Worm (Caenorhabditis elegans) whole organism, L4 larva: ENCODE data around the gene hnd-1.
A peak's percentile ranks its signal among the peaks of the same experiment; 100 is the strongest.

Experiments
- R02D3.7 ChIP-seq: fragments of 150-350 bp; sonication (generic microtip); optimal IDR thresholded peaks from 3 replicates; lab custom pipeline; 2014; ENCODE audit warnings: missing biosample characterization, missing genetic modification characterization
- aha-1 ChIP-seq: fragments of 150-350 bp; peaks from one replicate; lab custom pipeline; 2014; ENCODE audit warnings: missing biosample characterization, missing genetic modification characterization
- ceh-28 ChIP-seq: fragments of 150-350 bp; optimal IDR thresholded peaks from 2 replicates; lab custom pipeline; 2014; ENCODE audit warnings: missing biosample characterization, missing genetic modification reagents, missing genetic modification characterization
- ceh-82 ChIP-seq: sonication (generic microtip); optimal IDR thresholded peaks from 2 replicates; lab custom pipeline; 2017; ENCODE audit warnings: missing biosample characterization, missing genetic modification characterization
- daf-16 ChIP-seq, 3 experiments: sonication (generic microtip); optimal IDR thresholded peaks; 2 replicates each; lab custom pipeline; 2016 to 2017; ENCODE audit warnings: missing genetic modification characterization in 3 of 3, missing genetic modification reagents in 3 of 3, mild to moderate bottlenecking in 2 of 3, missing compliant biosample characterization in 2 of 3, missing biosample characterization in 1 of 3, moderate library complexity in 1 of 3
- daf-8 ChIP-seq: fragments of 200-800 bp; sonication (Bioruptor generic); IDR thresholded peaks from 2 replicates; pipeline ENCODE4 v1.3.6; 2022; ENCODE audit warnings: missing genetic modification characterization, missing compliant biosample characterization
- dmd-6 ChIP-seq: fragments of 200-800 bp; sonication (Bioruptor generic); IDR thresholded peaks from 2 replicates; pipeline ENCODE4 v1.3.6; 2022; ENCODE audit warnings: missing genetic modification reagents, missing genetic modification characterization, missing compliant biosample characterization
- duxl-1 ChIP-seq: sonication (generic microtip); optimal IDR thresholded peaks from 2 replicates; lab custom pipeline; 2016; ENCODE audit warnings: mild to moderate bottlenecking, missing genetic modification characterization, moderate library complexity, missing compliant biosample characterization; ENCODE audit not compliant: poor library complexity
- dve-1 ChIP-seq: sonication (generic microtip); optimal IDR thresholded peaks from 2 replicates; lab custom pipeline; 2017; ENCODE audit warnings: antibody characterized with exemption, mild to moderate bottlenecking, missing genetic modification characterization, missing compliant biosample characterization; ENCODE audit not compliant: insufficient read depth
- egl-27 ChIP-seq: sonication (generic microtip); optimal IDR thresholded peaks from 3 replicates; lab custom pipeline; 2017; ENCODE audit warnings: missing biosample characterization, missing genetic modification reagents, missing genetic modification characterization
- fkh-10 ChIP-seq: fragments of 150-350 bp; optimal IDR thresholded peaks from 2 replicates; lab custom pipeline; 2014; ENCODE audit warnings: missing biosample characterization, missing genetic modification reagents, missing genetic modification characterization
- hlh-11 ChIP-seq: fragments of 200-800 bp; sonication (Bioruptor generic); optimal IDR thresholded peaks from 2 replicates; lab custom pipeline; 2018; ENCODE audit warnings: mild to moderate bottlenecking, missing genetic modification characterization, missing compliant biosample characterization
- hlh-30 ChIP-seq: sonication (generic microtip); optimal IDR thresholded peaks from 2 replicates; lab custom pipeline; 2017; ENCODE audit warnings: antibody characterized with exemption, mild to moderate bottlenecking, missing genetic modification characterization, missing compliant biosample characterization; ENCODE audit not compliant: insufficient read depth
- hmg-1.1 ChIP-seq: fragments of 200-800 bp; sonication (Bioruptor generic); IDR thresholded peaks from 2 replicates; pipeline ENCODE4 v1.3.6; 2022; ENCODE audit warnings: missing genetic modification reagents, missing genetic modification characterization, missing compliant biosample characterization
- jun-1 ChIP-seq: fragments of 150-350 bp; optimal IDR thresholded peaks from 2 replicates; lab custom pipeline; 2014; ENCODE audit warnings: missing biosample characterization, missing genetic modification reagents, missing genetic modification characterization
- lin-13 ChIP-seq: fragments of 150-350 bp; optimal IDR thresholded peaks from 2 replicates; lab custom pipeline; 2014; ENCODE audit warnings: missing biosample characterization, missing genetic modification reagents, missing genetic modification characterization
- lin-29 ChIP-seq: fragments of 200-800 bp; sonication (Bioruptor generic); IDR thresholded peaks from 2 replicates; pipeline ENCODE4 v1.3.6; 2022; ENCODE audit warnings: missing genetic modification reagents, missing genetic modification characterization, missing compliant biosample characterization
- lin-39 ChIP-seq: fragments of 150-350 bp; optimal IDR thresholded peaks from 2 replicates; lab custom pipeline; 2014; ENCODE audit warnings: missing biosample characterization, missing genetic modification reagents, missing genetic modification characterization
- lsy-2 ChIP-seq, 2 experiments: fragments of 150-350 bp in 1 of 2; sonication (generic microtip) in 1 of 2; optimal IDR thresholded peaks; 2 replicates each; lab custom pipeline; 2014 to 2017; ENCODE audit warnings: missing biosample characterization in 2 of 2, missing genetic modification characterization in 2 of 2
- mdl-1 ChIP-seq, 2 experiments: fragments of 150-350 bp in 1 of 2; sonication (generic microtip) in 1 of 2; optimal IDR thresholded peaks; 2 replicates each; lab custom pipeline; 2014 to 2017; ENCODE audit warnings: missing biosample characterization in 2 of 2, missing genetic modification characterization in 2 of 2
- mep-1 ChIP-seq: fragments of 150-350 bp; sonication (generic microtip); optimal IDR thresholded peaks from 3 replicates; lab custom pipeline; 2014; ENCODE audit warnings: missing biosample characterization, missing genetic modification characterization
- mes-2 ChIP-seq: sonication (generic microtip); optimal IDR thresholded peaks from 2 replicates; lab custom pipeline; 2016; ENCODE audit warnings: missing genotype, mild to moderate bottlenecking, missing genetic modification characterization, missing compliant biosample characterization; ENCODE audit not compliant: poor library complexity, severe bottlenecking
- mxl-3 ChIP-seq: fragments of 200-800 bp; sonication (Bioruptor generic); optimal IDR thresholded peaks from 2 replicates; lab custom pipeline; 2018; ENCODE audit warnings: mild to moderate bottlenecking, missing genetic modification characterization, missing compliant biosample characterization
- nhr-10 ChIP-seq: fragments of 150-350 bp; optimal IDR thresholded peaks from 2 replicates; lab custom pipeline; 2014; ENCODE audit warnings: missing biosample characterization, missing genetic modification characterization
- nhr-28 ChIP-seq: fragments of 150-350 bp; optimal IDR thresholded peaks from 2 replicates; lab custom pipeline; 2014; ENCODE audit warnings: missing biosample characterization, missing genetic modification characterization
- nhr-41 ChIP-seq: fragments of 200-800 bp; sonication (Bioruptor generic); IDR thresholded peaks from 2 replicates; pipeline ENCODE4 v1.3.6; 2022; ENCODE audit warnings: missing genetic modification reagents, missing genetic modification characterization, missing compliant biosample characterization
- nhr-48 ChIP-seq: sonication (generic microtip); optimal IDR thresholded peaks from 2 replicates; lab custom pipeline; 2016; ENCODE audit warnings: mild to moderate bottlenecking, missing genetic modification characterization, missing compliant biosample characterization
- nhr-76 ChIP-seq: fragments of 150-350 bp; optimal IDR thresholded peaks from 2 replicates; lab custom pipeline; 2014; ENCODE audit warnings: missing biosample characterization, missing genetic modification characterization
- nhr-77 ChIP-seq: fragments of 150-350 bp; optimal IDR thresholded peaks from 2 replicates; lab custom pipeline; 2014; ENCODE audit warnings: missing biosample characterization, missing genetic modification characterization
- php-3 ChIP-seq: fragments of 200-800 bp; sonication (Bioruptor generic); IDR thresholded peaks from 2 replicates; pipeline ENCODE4 v1.3.6; 2022; ENCODE audit warnings: missing genetic modification reagents, missing genetic modification characterization, missing compliant biosample characterization
- pqm-1 ChIP-seq: sonication (generic microtip); optimal IDR thresholded peaks from 2 replicates; lab custom pipeline; 2017; ENCODE audit warnings: missing biosample characterization, missing genetic modification characterization
- sdz-12 ChIP-seq: fragments of 200-800 bp; sonication (Bioruptor generic); optimal IDR thresholded peaks from 2 replicates; lab custom pipeline; 2018; ENCODE audit warnings: mild to moderate bottlenecking, missing genetic modification characterization, missing compliant biosample characterization
- set-16 ChIP-seq: fragments of 200-800 bp; sonication (Bioruptor generic); IDR thresholded peaks from 2 replicates; pipeline ENCODE4 v1.3.6; 2022; ENCODE audit warnings: missing genetic modification reagents, missing genetic modification characterization, missing compliant biosample characterization
- snpc-4 ChIP-seq: fragments of 150-350 bp; optimal IDR thresholded peaks from 2 replicates; lab custom pipeline; 2014; ENCODE audit warnings: missing biosample characterization, missing genetic modification characterization
- spr-1 ChIP-seq: sonication (generic microtip); optimal IDR thresholded peaks from 2 replicates; lab custom pipeline; 2016; ENCODE audit warnings: mild to moderate bottlenecking, missing genetic modification characterization, missing compliant biosample characterization
- spr-3 ChIP-seq: fragments of 200-800 bp; sonication (Bioruptor generic); optimal IDR thresholded peaks from 2 replicates; lab custom pipeline; 2018; ENCODE audit warnings: mild to moderate bottlenecking, missing genetic modification characterization, missing compliant biosample characterization
- tra-1 ChIP-seq: fragments of 200-800 bp; sonication (Bioruptor generic); IDR thresholded peaks from 2 replicates; pipeline ENCODE4 v1.3.6; 2022; ENCODE audit warnings: missing genetic modification reagents, missing genetic modification characterization, missing compliant biosample characterization
- unc-130 ChIP-seq: sonication (generic microtip); optimal IDR thresholded peaks from 2 replicates; lab custom pipeline; 2016; ENCODE audit warnings: missing genetic modification reagents, missing genetic modification characterization, missing compliant biosample characterization
- unc-62 ChIP-seq, 3 experiments: fragments of 150-350 bp in 1 of 3; sonication (generic microtip); optimal IDR thresholded peaks in 2 of 3; peaks in 1 of 3; 1 replicate in 1 of 3; 2 replicates in 2 of 3; lab custom pipeline; 2014 to 2017; ENCODE audit warnings: missing biosample characterization in 3 of 3, missing genetic modification characterization in 3 of 3, missing genetic modification reagents in 3 of 3, missing genotype in 1 of 3
- zag-1 ChIP-seq: fragments of 150-350 bp; optimal IDR thresholded peaks from 2 replicates; lab custom pipeline; 2014; ENCODE audit warnings: missing biosample characterization, missing genetic modification characterization
- zip-11 ChIP-seq: fragments of 200-800 bp; sonication (Bioruptor generic); IDR thresholded peaks from 2 replicates; pipeline ENCODE4 v1.3.6; 2022; ENCODE audit warnings: missing genetic modification characterization, missing compliant biosample characterization
- zip-2 ChIP-seq: fragments of 150-350 bp; optimal IDR thresholded peaks from 2 replicates; lab custom pipeline; 2014; ENCODE audit warnings: missing biosample characterization, missing genetic modification characterization
- ztf-11 ChIP-seq: fragments of 150-350 bp; optimal IDR thresholded peaks from 2 replicates; lab custom pipeline; 2014; ENCODE audit warnings: missing biosample characterization, missing genetic modification characterization

hnd-1 gene

DNA sequence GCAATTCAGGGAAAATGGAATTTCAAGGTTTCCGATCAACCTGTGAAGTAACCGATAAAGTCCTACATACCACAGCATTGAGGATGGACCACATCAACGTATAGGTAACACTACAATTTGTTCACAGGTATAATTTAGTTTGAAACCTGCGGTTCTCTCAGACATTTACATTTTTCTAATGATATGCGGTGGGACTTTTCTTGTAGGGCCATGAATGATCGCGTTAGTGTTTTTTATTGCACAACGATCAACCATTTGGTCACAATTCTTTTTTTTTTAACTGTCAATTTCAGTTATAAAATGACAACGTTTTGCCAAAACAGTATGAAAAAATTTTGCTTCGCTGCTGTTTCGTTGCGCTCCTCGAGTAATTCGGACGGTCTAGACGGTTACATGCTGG lies 12.3 kb downstream of the hnd-1 start, which contains the start of gene C44C10.12 (continued):
- TF ChIP-seq snpc-4 (tag; lab: Kevin White, UChicago) (no peak), set-16 (no peak)

- no peak for TF ChIP-seq unc-130 (GFP tag; lab: Kevin White, UChicago)
Measured at ce11 chrX:11700263-11700662, 15.9 kb downstream of the hnd-1 start, which contains the start of gene C44C10.15. Gene C44C10.15 (minus strand): TSS chrX:11700363.

DNA sequence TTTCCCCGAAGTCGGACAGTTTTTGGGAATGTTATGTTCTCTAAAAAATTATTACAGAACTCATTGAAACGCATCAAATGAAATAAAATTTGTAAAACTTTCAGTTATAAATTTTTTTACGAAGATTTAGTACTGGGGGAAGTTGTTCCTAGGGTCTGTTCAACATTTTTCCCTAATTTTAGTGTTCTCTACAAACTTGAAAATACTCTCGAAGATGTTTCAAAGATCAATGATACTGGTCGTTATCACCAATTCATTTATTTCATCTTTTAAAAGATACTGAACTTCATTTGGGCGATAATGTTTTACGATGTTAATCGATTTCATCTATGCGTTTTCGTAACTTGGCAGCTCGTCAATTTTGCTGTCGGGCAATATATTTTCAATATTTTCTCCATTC lies 17.9 kb downstream of the hnd-1 start, which contains the start of gene C44C10.3:
C44C10.3 (plus strand) TSS at position 301 of the 400 bp plus-strand sequence.
- TF ChIP-seq aha-1 (tag; lab: Kevin White, UChicago) (no peak), mep-1 (no peak), dmd-6 (GFP tag; lab: Robert Waterston, UW) (no peak), nhr-76 (no peak), daf-8 (GFP tag; lab: Robert Waterston, UW) (no peak), zip-11 (GFP tag; lab: Robert Waterston, UW) (no peak), lin-13 (GFP tag; lab: Kevin White, UChicago) (no peak), nhr-28 (tag; lab: Kevin White, UChicago) (no peak), R02D3.7 (tag; lab: Kevin White, UChicago) (no peak), zag-1 (tag; lab: Kevin White, UChicago) (no peak), egl-27 (tag; lab: Kevin White, UChicago) (no peak), nhr-48 (tag; lab: Kevin White, UChicago) (no peak), lin-39 (no peak), duxl-1 (tag; lab: Kevin White, UChicago) (no peak), snpc-4 (tag; lab: Kevin White, UChicago) (no peak), lsy-2 (tag; optimal IDR thresholded peaks at IDR 0.05; lab: Kevin White, UChicago) (no peak), spr-3 (GFP tag; lab: Kevin White, UChicago) (no peak), hlh-30 (no peak)

- TF ChIP-seq mxl-3 (GFP tag; lab: Kevin White, UChicago) = peak; percentile 95
- peak; percentile 96 for TF ChIP-seq dmd-6 (GFP tag; lab: Robert Waterston, UW)
- TF ChIP-seq pqm-1 (tag; lab: Kevin White, UChicago) = peak; percentile 69
- TF ChIP-seq mdl-1 (tag; optimal IDR thresholded peaks at IDR 0.05; lab: Kevin White, UChicago) = peak in 1 of 2 experiments; percentile 87
- TF ChIP-seq lin-29 (GFP tag; lab: Robert Waterston, UW) = no peak
- TF ChIP-seq nhr-77 = peak; percentile 29
- TF ChIP-seq daf-16 (GFP tag; optimal IDR thresholded peaks at IDR 0.05; lab: Kevin White, UChicago) = no peak
- peak; percentile 46 for TF ChIP-seq daf-16 (tag; optimal IDR thresholded peaks at IDR 0.05; lab: Kevin White, UChicago)
- TF ChIP-seq php-3 (GFP tag; lab: Robert Waterston, UW) = no peak
- peak; percentile 81 for TF ChIP-seq hlh-11 (tag; lab: Kevin White, UChicago)
- TF ChIP-seq zip-2 (tag; lab: Kevin White, UChicago) = no peak
- TF ChIP-seq ztf-11 (tag; lab: Kevin White, UChicago) = no peak
- no peak for TF ChIP-seq spr-1 (tag; lab: Kevin White, UChicago)
- TF ChIP-seq sdz-12 (GFP tag; lab: Kevin White, UChicago) = no peak
- peak; percentile 75 for TF ChIP-seq dve-1 (tag; lab: Kevin White, UChicago)
- TF ChIP-seq nhr-10 (tag; lab: Kevin White, UChicago) = peak; percentile 8
- TF ChIP-seq hmg-1.1 = 0 out of 2 replicates have a peak, but pooled peaks have one; percentile 22
- TF ChIP-seq tra-1 (GFP tag; lab: Robert Waterston, UW) = peak; percentile 60; the same call in 1 of the 2 replicates
- no peak for TF ChIP-seq mes-2 (tag; lab: Kevin White, UChicago)
- TF ChIP-seq hlh-30 = peak; percentile 77
- TF ChIP-seq fkh-10 (GFP tag; lab: Kevin White, UChicago) = no peak
- TF ChIP-seq unc-130 (GFP tag; lab: Kevin White, UChicago) = no peak
- TF ChIP-seq ceh-82 = no peak
- TF ChIP-seq nhr-48 (tag; lab: Kevin White, UChicago) = peak; percentile 73
- TF ChIP-seq ceh-28 (tag; lab: Kevin White, UChicago) = no peak
- TF ChIP-seq unc-62 (GFP tag; optimal IDR thresholded peaks at IDR 0.05 in 1 of 2; lab: Kevin White, UChicago) = peak in 1 of 2 experiments; percentile 60
- no peak for TF ChIP-seq unc-62 (tag; optimal IDR thresholded peaks at IDR 0.05; lab: Kevin White, UChicago)
- peak; percentile 87 for TF ChIP-seq nhr-28 (tag; lab: Kevin White, UChicago)
- TF ChIP-seq aha-1 (tag; lab: Kevin White, UChicago) = peak; percentile 89
- peak; percentile 18 for TF ChIP-seq jun-1 (tag; lab: Kevin White, UChicago)
- no peak for TF ChIP-seq egl-27 (tag; lab: Kevin White, UChicago)
- 0 out of 2 replicates have a peak, but pooled peaks have one; percentile 46 for TF ChIP-seq nhr-41
- TF ChIP-seq, all 104 proteins: peak for 18
Measured at ce11 chrX:11710229-11710628, 25.9 kb downstream of the hnd-1 start, which contains the start of gene C44C10.11. Gene C44C10.11 (minus strand): TSS chrX:11710343.
